Fruit fly (Drosophila melanogaster) whole organism, embryonic: ENCODE data around the gene Dred.

Source experiments
- Antp ChIP-seq: fragments of 200-800 bp; sonication (Bioruptor generic); optimal IDR thresholded peaks from 3 replicates; lab custom pipeline; 2016; ENCODE audit warnings: missing biosample characterization, missing genetic modification characterization
- Bdp1 ChIP-seq: fragments of 200-800 bp; sonication (Bioruptor generic); optimal IDR thresholded peaks from 3 replicates; lab custom pipeline; 2016; ENCODE audit warnings: missing biosample characterization, missing genetic modification characterization
- CG10959 ChIP-seq: fragments of 200-800 bp; sonication (Bioruptor generic); IDR thresholded peaks from 2 replicates; pipeline ENCODE4 v1.3.6; 2022; ENCODE audit warnings: missing biosample characterization, missing genetic modification characterization
- CG12155 ChIP-seq: fragments of 200-800 bp; sonication (Bioruptor generic); optimal IDR thresholded peaks from 3 replicates; lab custom pipeline; 2016; ENCODE audit warnings: missing biosample characterization, missing genetic modification characterization
- CG12769 ChIP-seq: fragments of 200-800 bp; sonication (Bioruptor generic); optimal IDR thresholded peaks from 2 replicates; lab custom pipeline; 2019; ENCODE audit warnings: missing biosample characterization, mild to moderate bottlenecking, missing genetic modification characterization, moderate library complexity
- CG13775 ChIP-seq: fragments of 200-800 bp; sonication (Bioruptor generic); optimal IDR thresholded peaks from 3 replicates; lab custom pipeline; 2017; ENCODE audit warnings: missing biosample characterization, mild to moderate bottlenecking, missing genetic modification characterization
- CG14014 ChIP-seq: fragments of 200-800 bp; sonication (Bioruptor generic); IDR thresholded peaks from 2 replicates; pipeline ENCODE4 v1.3.6; 2022; ENCODE audit warnings: missing biosample characterization, missing genetic modification characterization
- CG15011 ChIP-seq: fragments of 200-800 bp; sonication (Bioruptor generic); optimal IDR thresholded peaks from 3 replicates; lab custom pipeline; 2018; ENCODE audit warnings: missing biosample characterization, mild to moderate bottlenecking, missing genetic modification characterization
- CG16815 ChIP-seq: fragments of 200-800 bp; sonication (Bioruptor generic); optimal IDR thresholded peaks from 3 replicates; lab custom pipeline; 2017; ENCODE audit warnings: missing biosample characterization, mild to moderate bottlenecking, missing genetic modification characterization
- CG17361 ChIP-seq: fragments of 200-800 bp; sonication (Bioruptor generic); IDR thresholded peaks from 3 replicates; pipeline ENCODE4 v1.3.6; 2022; ENCODE audit warnings: missing biosample characterization, missing genetic modification characterization
- CG17385 ChIP-seq: fragments of 200-800 bp; sonication (Bioruptor generic); optimal IDR thresholded peaks from 3 replicates; lab custom pipeline; 2018; ENCODE audit warnings: missing biosample characterization, mild to moderate bottlenecking, missing genetic modification characterization
- CG17568 ChIP-seq: fragments of 200-800 bp; sonication (Bioruptor generic); optimal IDR thresholded peaks from 2 replicates; lab custom pipeline; 2018; ENCODE audit warnings: missing biosample characterization, mild to moderate bottlenecking, missing genetic modification characterization, moderate library complexity
- CG18262 ChIP-seq: fragments of 200-800 bp; optimal IDR thresholded peaks from 3 replicates; lab custom pipeline; 2019; ENCODE audit warnings: missing biosample characterization, mild to moderate bottlenecking, missing genetic modification characterization, moderate library complexity
- CG2199 ChIP-seq: fragments of 200-800 bp; sonication (Bioruptor generic); IDR thresholded peaks from 3 replicates; pipeline ENCODE4 v1.3.6; 2022; ENCODE audit warnings: missing biosample characterization, missing genetic modification characterization
- CG2889 ChIP-seq: fragments of 200-800 bp; sonication (Bioruptor generic); IDR thresholded peaks from 3 replicates; pipeline ENCODE4 v1.3.6; 2022; ENCODE audit warnings: missing biosample characterization, missing genetic modification characterization
- CG4360 ChIP-seq: fragments of 200-800 bp; sonication (Bioruptor generic); IDR thresholded peaks from 2 replicates; pipeline ENCODE4 v1.3.6; 2022; ENCODE audit warnings: missing biosample characterization, missing genetic modification characterization
- CG4707 ChIP-seq: fragments of 200-800 bp; sonication (Bioruptor generic); optimal IDR thresholded peaks from 2 replicates; lab custom pipeline; 2018; ENCODE audit warnings: missing biosample characterization, mild to moderate bottlenecking, missing genetic modification characterization, moderate library complexity
- CG4820 ChIP-seq: fragments of 200-800 bp; sonication (Bioruptor generic); optimal IDR thresholded peaks from 3 replicates; lab custom pipeline; 2016; ENCODE audit warnings: missing biosample characterization, missing genetic modification characterization
- CG6683 ChIP-seq: fragments of 200-800 bp; sonication (Bioruptor generic); optimal IDR thresholded peaks from 2 replicates; lab custom pipeline; 2017; ENCODE audit warnings: missing biosample characterization, mild to moderate bottlenecking, missing genetic modification characterization, missing genetic modification reagents
- CG7357 ChIP-seq: fragments of 200-800 bp; sonication (Bioruptor generic); IDR thresholded peaks from 3 replicates; pipeline ENCODE4 v1.3.6; 2022; ENCODE audit warnings: missing biosample characterization, missing genetic modification characterization
- CTCF ChIP-seq: fragments of 200-800 bp; sonication (Bioruptor generic); optimal IDR thresholded peaks from 2 replicates; lab custom pipeline; 2017; ENCODE audit warnings: missing biosample characterization, mild to moderate bottlenecking, missing genetic modification characterization, moderate library complexity
- CoRest ChIP-seq: fragments of 200-800 bp; sonication (Bioruptor generic); optimal IDR thresholded peaks from 3 replicates; lab custom pipeline; 2018; ENCODE audit warnings: missing biosample characterization, mild to moderate bottlenecking, missing genetic modification characterization, moderate library complexity
- Dbx ChIP-seq: fragments of 200-800 bp; sonication (Bioruptor generic); IDR thresholded peaks from 3 replicates; pipeline ENCODE4 v1.3.6; 2022; ENCODE audit warnings: missing biosample characterization, missing genetic modification characterization
- Hmx ChIP-seq: fragments of 200-800 bp; sonication (Bioruptor generic); optimal IDR thresholded peaks from 2 replicates; lab custom pipeline; 2016; ENCODE audit warnings: missing biosample characterization, missing genetic modification characterization
- Lpt ChIP-seq: fragments of >200 bp; optimal IDR thresholded peaks from 2 replicates; lab custom pipeline; 2018; ENCODE audit warnings: missing biosample characterization, missing genetic modification characterization
- Myb ChIP-seq: fragments of 200-800 bp; sonication (Bioruptor generic); optimal IDR thresholded peaks from 2 replicates; lab custom pipeline; 2016; ENCODE audit warnings: missing biosample characterization, missing genetic modification characterization
- Nf-YA ChIP-seq: fragments of 200-800 bp; sonication (Bioruptor generic); IDR thresholded peaks from 2 replicates; pipeline ENCODE4 v1.3.6; 2022; ENCODE audit warnings: missing biosample characterization, missing genetic modification characterization
- NfI ChIP-seq: fragments of 200-800 bp; sonication (Bioruptor generic); optimal IDR thresholded peaks from 3 replicates; lab custom pipeline; 2018; ENCODE audit warnings: missing biosample characterization, mild to moderate bottlenecking, missing genetic modification characterization, moderate library complexity
- Rx ChIP-seq: fragments of 200-800 bp; sonication (Bioruptor generic); IDR thresholded peaks from 2 replicates; pipeline ENCODE4 v1.3.6; 2022; ENCODE audit warnings: missing biosample characterization, missing genetic modification characterization
- Sin3A ChIP-seq: fragments of >200 bp; optimal IDR thresholded peaks from 2 replicates; lab custom pipeline; 2018
- amos ChIP-seq: fragments of 200-800 bp; sonication (Bioruptor generic); IDR thresholded peaks from 2 replicates; pipeline ENCODE4 v1.3.6; 2022; ENCODE audit warnings: missing biosample characterization, missing genetic modification characterization; ENCODE audit not compliant: partially characterized antibody
- ash1 ChIP-seq: fragments of 200-800 bp; sonication (Bioruptor generic); optimal IDR thresholded peaks from 2 replicates; lab custom pipeline; 2018; ENCODE audit warnings: missing biosample characterization, mild to moderate bottlenecking, missing genetic modification characterization
- br ChIP-seq: fragments of >200 bp; optimal IDR thresholded peaks from 2 replicates; lab custom pipeline; 2017
- bsh ChIP-seq, 2 experiments: fragments of 200-800 bp; sonication (Bioruptor generic); optimal IDR thresholded peaks; 2 replicates each; lab custom pipeline; 2017 to 2018; ENCODE audit warnings: mild to moderate bottlenecking in 2 of 2, missing biosample characterization in 2 of 2, missing genetic modification characterization in 2 of 2, moderate library complexity in 1 of 2
- cad ChIP-seq: fragments of >200 bp; optimal IDR thresholded peaks from 2 replicates; lab custom pipeline; 2017; ENCODE audit warnings: missing biosample characterization, missing genetic modification characterization
- fd64A ChIP-seq: fragments of 200-800 bp; sonication (Bioruptor generic); optimal IDR thresholded peaks from 3 replicates; lab custom pipeline; 2018; ENCODE audit warnings: missing biosample characterization, mild to moderate bottlenecking, missing genetic modification characterization
- ftz-f1 ChIP-seq: fragments of 200-800 bp; sonication (Bioruptor generic); optimal IDR thresholded peaks from 2 replicates; lab custom pipeline; 2016; ENCODE audit warnings: missing biosample characterization, missing genetic modification characterization
- lola ChIP-seq, 3 experiments: fragments of >200 bp in 2 of 3; fragments of 200-800 bp in 1 of 3; sonication (Bioruptor generic) in 1 of 3; optimal IDR thresholded peaks; 2 replicates each; lab custom pipeline; 2017 to 2019; ENCODE audit warnings: missing biosample characterization in 3 of 3, missing genetic modification characterization in 3 of 3, mild to moderate bottlenecking in 1 of 3, moderate library complexity in 1 of 3
- nau ChIP-seq: fragments of 200-800 bp; sonication (Bioruptor generic); optimal IDR thresholded peaks from 3 replicates; lab custom pipeline; 2017; ENCODE audit warnings: missing biosample characterization, mild to moderate bottlenecking, missing genetic modification characterization, missing genetic modification reagents
- nerfin-1 ChIP-seq: fragments of 200-800 bp; sonication (Bioruptor generic); optimal IDR thresholded peaks from 3 replicates; lab custom pipeline; 2019; ENCODE audit warnings: missing biosample characterization, mild to moderate bottlenecking, missing genetic modification characterization, moderate library complexity
- nmo ChIP-seq: fragments of 200-800 bp; sonication (Bioruptor generic); optimal IDR thresholded peaks from 2 replicates; lab custom pipeline; 2018; ENCODE audit warnings: missing biosample characterization, mild to moderate bottlenecking, missing genetic modification characterization, moderate library complexity
- repo ChIP-seq: fragments of 200-800 bp; sonication (Bioruptor generic); optimal IDR thresholded peaks from 2 replicates; lab custom pipeline; 2016; ENCODE audit warnings: missing biosample characterization, missing genetic modification characterization
- sc ChIP-seq, 3 experiments: fragments of >200 bp in 2 of 3; fragments of 200-800 bp in 1 of 3; sonication (Bioruptor generic) in 1 of 3; optimal IDR thresholded peaks; 2 replicates in 2 of 3; 3 replicates in 1 of 3; lab custom pipeline; 2017; ENCODE audit warnings: mild to moderate bottlenecking in 1 of 3, missing biosample characterization in 1 of 3, missing genetic modification characterization in 1 of 3, missing genetic modification reagents in 1 of 3
- seq ChIP-seq: fragments of 200-800 bp; sonication (Bioruptor generic); IDR thresholded peaks from 2 replicates; pipeline ENCODE4 v1.3.6; 2022; ENCODE audit warnings: missing biosample characterization, missing genetic modification characterization
- sim ChIP-seq: fragments of 200-800 bp; sonication (Bioruptor generic); IDR thresholded peaks from 2 replicates; pipeline ENCODE4 v1.3.6; 2022; ENCODE audit warnings: missing biosample characterization, missing genetic modification characterization
- slbo ChIP-seq: fragments of 200-800 bp; sonication (Bioruptor generic); IDR thresholded peaks from 2 replicates; pipeline ENCODE4 v1.3.6; 2022; ENCODE audit warnings: missing biosample characterization, missing genetic modification characterization
- tna ChIP-seq: fragments of 200-800 bp; sonication (Bioruptor generic); IDR thresholded peaks from 2 replicates; pipeline ENCODE4 v1.3.6; 2022; ENCODE audit warnings: missing biosample characterization, missing genetic modification characterization; ENCODE audit not compliant: partially characterized antibody
- trem ChIP-seq: fragments of 200-800 bp; optimal IDR thresholded peaks from 3 replicates; lab custom pipeline; 2019; ENCODE audit warnings: missing biosample characterization, mild to moderate bottlenecking, missing genetic modification characterization, moderate library complexity
- tup ChIP-seq: fragments of 200-800 bp; sonication (Bioruptor generic); optimal IDR thresholded peaks from 2 replicates; lab custom pipeline; 2016; ENCODE audit warnings: missing biosample characterization, mild to moderate bottlenecking, missing genetic modification characterization, moderate library complexity

Gene Dred

dm6 chr3L:19519349-19519748, 24.7 kb downstream of the Dred start, which contains the start of gene Cpr76Bb:
Gene Cpr76Bb (plus strand): TSS chr3L:19519649.
- TF ChIP-seq Bdp1: no peak
- TF ChIP-seq CG12155 (GFP tag; lab: Kevin White, UChicago): no peak
- no peak for TF ChIP-seq Nf-YA
- no peak for TF ChIP-seq CG18262 (tag; lab: Kevin White, UChicago)
- TF ChIP-seq CG17385: no peak
- TF ChIP-seq slbo (GFP tag; lab: Robert Waterston, UW): no peak
- TF ChIP-seq Rx (GFP tag; lab: Robert Waterston, UW): no peak
- no peak for TF ChIP-seq ash1
- TF ChIP-seq sim (GFP tag; lab: Robert Waterston, UW): no peak
- no peak for TF ChIP-seq CG14014 (GFP tag; lab: Robert Waterston, UW)
- no peak for TF ChIP-seq CG6683 (GFP tag; lab: Kevin White, UChicago)
- TF ChIP-seq tup (GFP tag; lab: Kevin White, UChicago): no peak
- TF ChIP-seq CoRest (tag; lab: Kevin White, UChicago): no peak

dm6 chr3L:19518232-19518631, 25.8 kb downstream of the Dred start, which contains the start of gene Cpr76Ba:
Gene Cpr76Ba (minus strand): TSS chr3L:19518332.
- no peak for TF ChIP-seq CG10959 (GFP tag; lab: Robert Waterston, UW)
- TF ChIP-seq CG12769 (tag; lab: Kevin White, UChicago): no peak
- TF ChIP-seq Antp (GFP tag; lab: Kevin White, UChicago): no peak
- TF ChIP-seq tna (GFP tag; lab: Robert Waterston, UW): no peak
- no peak for TF ChIP-seq CG4707
- no peak for TF ChIP-seq ftz-f1 (GFP tag; lab: Kevin White, UChicago)
- no peak for TF ChIP-seq Hmx (GFP tag; lab: Kevin White, UChicago)
- TF ChIP-seq nmo: no peak
- no peak for TF ChIP-seq br (lab: Kevin White, UChicago)
- no peak for TF ChIP-seq CG2199 (GFP tag; lab: Robert Waterston, UW)
- TF ChIP-seq CTCF (GFP tag; lab: Kevin White, UChicago): no peak

dm6 chr3L:19516547-19516946, 27.5 kb downstream of the Dred start:
- TF ChIP-seq CG4820 (GFP tag; lab: Kevin White, UChicago) (peak; percentile 85), CG17361 (peak; percentile 86), CG4360 (GFP tag; lab: Robert Waterston, UW) (no peak), lola (GFP tag; optimal IDR thresholded peaks at IDR 0.05; lab: Kevin White, UChicago) (no peak), CG17568 (GFP tag; lab: Kevin White, UChicago) (no peak), Bdp1 (peak; percentile 68), amos (GFP tag; lab: Robert Waterston, UW) (peak; percentile 77), sc (optimal IDR thresholded peaks at IDR 0.05; lab: Kevin White, UChicago) (no peak), sc (GFP tag; optimal IDR thresholded peaks at IDR 0.05; lab: Kevin White, UChicago) (peak; percentile 46), nerfin-1 (tag; lab: Kevin White, UChicago) (no peak), Lpt (GFP tag; lab: Kevin White, UChicago) (no peak), trem (peak; percentile 75), CG2889 (GFP tag; lab: Robert Waterston, UW) (peak; percentile 88), CG16815 (GFP tag; lab: Kevin White, UChicago) (peak; percentile 73), seq (peak; percentile 60; the same call in 1 of the 2 replicates), repo (GFP tag; lab: Kevin White, UChicago) (peak; percentile 92), CG15011 (GFP tag; lab: Kevin White, UChicago) (peak; percentile 70), bsh (GFP tag; optimal IDR thresholded peaks at IDR 0.05; lab: Kevin White, UChicago) (no peak), Dbx (peak; percentile 91), NfI (GFP tag; lab: Kevin White, UChicago) (peak; percentile 93), CG13775 (peak; percentile 84), cad (GFP tag; lab: Kevin White, UChicago) (no peak), nau (GFP tag; lab: Kevin White, UChicago) (peak; percentile 52), Myb (GFP tag; lab: Kevin White, UChicago) (peak; percentile 81), Sin3A (no peak), fd64A (GFP tag; lab: Kevin White, UChicago) (peak; percentile 47), CG7357 (GFP tag; lab: Robert Waterston, UW) (peak; percentile 76)
